Worm (Caenorhabditis elegans): ENCODE data around the gene F38A1.11.

F38A1.11 gene

DNA sequence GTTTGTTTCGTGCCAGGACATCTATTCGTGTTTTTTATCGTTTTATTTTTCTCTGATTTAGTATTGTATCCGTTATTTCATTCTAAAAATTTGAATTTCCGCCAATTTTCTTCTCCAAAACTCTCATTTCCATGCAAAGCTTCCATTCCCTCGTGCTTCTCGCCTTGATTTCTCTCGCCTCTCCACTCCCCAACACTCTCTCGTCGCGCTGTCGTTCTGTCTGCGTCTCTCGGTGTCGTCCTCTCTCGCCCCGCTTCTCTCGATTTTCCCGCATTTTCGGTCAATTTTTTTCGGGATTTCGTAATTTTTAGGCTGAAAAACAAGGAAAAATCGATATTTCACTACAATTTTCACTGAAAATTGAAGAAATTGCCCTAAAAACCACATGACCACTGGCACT is 27.4 kb downstream of the F38A1.11 start, which contains the start of gene C09E9.1 (continued):
- TF ChIP-seq snpc-4 (tag; optimal IDR thresholded peaks at IDR 0.05) = peak; percentile 15

- TF ChIP-seq nhr-23 (tag; optimal IDR thresholded peaks at IDR 0.05) (no peak), lsy-12 (tag; optimal IDR thresholded peaks at IDR 0.05) (no peak), lin-15B (tag; optimal IDR thresholded peaks at IDR 0.05) (no peak), snpc-4 (tag; optimal IDR thresholded peaks at IDR 0.05) (no peak), fos-1 (tag; optimal IDR thresholded peaks at IDR 0.05) (no peak), nhr-11 (tag; optimal IDR thresholded peaks at IDR 0.05) (no peak), pha-4 (tag; optimal IDR thresholded peaks at IDR 0.05) (no peak)
Observed at ce11 chrIV:1275910-1276309, 28.7 kb downstream of the F38A1.11 start.

DNA sequence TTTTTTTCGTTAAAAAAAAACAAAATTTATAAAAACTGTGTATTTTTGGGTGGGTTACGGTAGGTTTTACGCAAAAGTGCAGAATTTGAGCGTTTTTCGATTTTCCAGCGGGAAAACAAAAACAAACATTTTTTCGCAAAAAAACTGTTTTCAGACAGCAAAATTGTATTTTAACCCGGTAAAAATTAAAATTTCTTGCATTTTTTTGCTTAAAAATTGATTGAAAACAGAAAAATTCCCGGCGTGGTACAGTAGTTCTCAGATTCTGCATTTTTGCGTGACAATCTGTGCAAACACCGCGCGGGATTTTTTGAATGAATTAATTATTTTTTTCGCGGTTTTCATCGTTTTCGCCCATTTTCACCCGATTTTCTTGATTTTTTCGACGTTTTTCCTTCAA is 29.9 kb downstream of the F38A1.11 start:
- TF ChIP-seq skn-1 (tag; optimal IDR thresholded peaks at IDR 0.05) = no peak
- TF ChIP-seq nhr-23 (tag; optimal IDR thresholded peaks at IDR 0.05) = no peak
- TF ChIP-seq elt-1 (tag; optimal IDR thresholded peaks at IDR 0.05) = no peak
- no peak for TF ChIP-seq fkh-10 (GFP tag; optimal IDR thresholded peaks at IDR 0.05)
- TF ChIP-seq lsy-12 (tag; optimal IDR thresholded peaks at IDR 0.05) = no peak
- no peak for TF ChIP-seq aly-2 (tag; optimal IDR thresholded peaks at IDR 0.05)
- TF ChIP-seq nfya-1 (tag; optimal IDR thresholded peaks at IDR 0.05; ENCODE audit: insufficient read depth) = no peak
- no peak for TF ChIP-seq ceh-28 (tag; optimal IDR thresholded peaks at IDR 0.05)
- no peak for TF ChIP-seq nhr-25 (tag; optimal IDR thresholded peaks at IDR 0.05)
- TF ChIP-seq pha-4 (tag; optimal IDR thresholded peaks at IDR 0.05) = no peak
- no peak for TF ChIP-seq nhr-43 (tag; optimal IDR thresholded peaks at IDR 0.05; ENCODE audit: poor library complexity, severe bottlenecking)
- TF ChIP-seq ama-1 (optimal IDR thresholded peaks at IDR 0.05) = no peak
- TF ChIP-seq nhr-76 (tag; optimal IDR thresholded peaks at IDR 0.05) = no peak
- TF ChIP-seq nhr-11 (tag; optimal IDR thresholded peaks at IDR 0.05) = no peak
- TF ChIP-seq elt-3 (tag; optimal IDR thresholded peaks at IDR 0.05) = no peak
- no peak for TF ChIP-seq egl-27 (tag; optimal IDR thresholded peaks at IDR 0.05)

ce11 chrIV:1278945-1279344 is 31.8 kb downstream of the F38A1.11 start:
- TF ChIP-seq lin-39 (tag; optimal IDR thresholded peaks at IDR 0.05) = peak; percentile 85
- no peak for TF ChIP-seq nhr-76 (tag; optimal IDR thresholded peaks at IDR 0.05)
- TF ChIP-seq egl-5 (tag; optimal IDR thresholded peaks at IDR 0.05) = peak; percentile 78
- TF ChIP-seq pha-4 (tag; optimal IDR thresholded peaks at IDR 0.05) = no peak
- peak; percentile 9 for TF ChIP-seq lin-15B (tag; optimal IDR thresholded peaks at IDR 0.05)

ce11 chrIV:1284877-1285276 is 37.7 kb downstream of the F38A1.11 start:
- TF ChIP-seq ztf-4 (tag; optimal IDR thresholded peaks at IDR 0.05) = no peak
- no peak for TF ChIP-seq ZK546.5 (tag; optimal IDR thresholded peaks at IDR 0.05)
- TF ChIP-seq pha-4 (tag; optimal IDR thresholded peaks at IDR 0.05) = peak; percentile 63
- no peak for TF ChIP-seq fkh-2 (tag; optimal IDR thresholded peaks at IDR 0.05)
- TF ChIP-seq elt-2 (tag; optimal IDR thresholded peaks at IDR 0.05) = peak; percentile 29
- no peak for TF ChIP-seq aly-2 (tag; optimal IDR thresholded peaks at IDR 0.05)
- TF ChIP-seq nhr-25 (tag; optimal IDR thresholded peaks at IDR 0.05) = no peak
- TF ChIP-seq pqm-1 (tag; optimal IDR thresholded peaks at IDR 0.05) = peak; percentile 26
- no peak for TF ChIP-seq lsy-12 (tag; optimal IDR thresholded peaks at IDR 0.05)
- TF ChIP-seq elt-3 (tag; optimal IDR thresholded peaks at IDR 0.05) = no peak

DNA sequence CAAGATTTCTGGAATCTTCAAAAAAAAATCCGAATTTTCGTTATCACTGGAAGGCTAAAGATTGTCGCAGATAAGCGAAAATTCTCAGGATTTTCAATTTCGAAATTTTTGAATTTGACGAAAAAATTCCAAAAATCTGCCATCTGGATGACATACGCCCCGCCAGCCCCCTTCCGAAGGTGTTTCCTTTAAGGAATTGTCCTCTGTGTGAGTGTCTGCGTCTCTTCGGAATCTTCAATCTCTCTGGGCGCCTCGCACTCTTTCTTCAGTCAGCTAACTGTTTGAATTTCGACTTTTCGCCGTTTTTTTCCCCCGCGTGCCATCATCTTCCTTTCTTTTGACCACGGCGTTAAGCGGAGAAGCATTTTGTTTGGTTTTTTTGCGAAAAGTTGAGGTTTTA is 39.4 kb downstream of the F38A1.11 start:
- TF ChIP-seq ceh-9 (tag; optimal IDR thresholded peaks at IDR 0.05) = no peak
- no peak for TF ChIP-seq nhr-76 (tag; optimal IDR thresholded peaks at IDR 0.05)
- no peak for TF ChIP-seq nhr-11 (tag; optimal IDR thresholded peaks at IDR 0.05)
- no peak for TF ChIP-seq aly-2 (tag; optimal IDR thresholded peaks at IDR 0.05)
- no peak for TF ChIP-seq ztf-4 (tag; optimal IDR thresholded peaks at IDR 0.05)
- peak; percentile 47 for TF ChIP-seq hmg-11 (tag; optimal IDR thresholded peaks at IDR 0.05)
- no peak for TF ChIP-seq ztf-11 (tag; optimal IDR thresholded peaks at IDR 0.05)

DNA sequence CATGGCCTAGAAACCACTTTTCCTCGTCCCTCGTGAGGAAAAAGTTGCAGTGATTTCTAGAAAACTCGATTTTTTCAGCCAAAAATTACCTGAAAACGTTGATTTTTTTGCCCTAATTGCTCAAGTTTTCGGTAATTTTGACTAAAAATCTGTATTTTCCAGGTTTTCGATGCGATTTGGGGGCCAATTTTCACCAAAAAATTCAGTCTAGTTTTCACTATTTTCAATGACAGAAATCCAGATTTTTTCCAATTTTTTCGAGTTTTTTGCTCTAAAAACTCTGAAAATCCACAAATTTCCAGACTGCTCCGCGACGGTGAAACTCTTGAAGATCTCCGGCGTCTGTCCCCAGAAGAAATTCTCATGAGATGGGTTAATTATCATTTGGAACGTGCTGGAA is 42.1 kb downstream of the F38A1.11 start, which contains the start of gene plst-1:
Gene plst-1, plus strand, starts transcription at position 301 of the 400 bp plus-strand sequence.
- no peak for TF ChIP-seq ZK546.5 (tag; optimal IDR thresholded peaks at IDR 0.05)
- TF ChIP-seq nhr-25 (tag; optimal IDR thresholded peaks at IDR 0.05) = no peak
- no peak for TF ChIP-seq elt-3 (tag; optimal IDR thresholded peaks at IDR 0.05)
- no peak for TF ChIP-seq ceh-16 (tag; optimal IDR thresholded peaks at IDR 0.05)
- TF ChIP-seq tbx-2 (tag; optimal IDR thresholded peaks at IDR 0.05) = no peak
- TF ChIP-seq R02D3.7 (tag; optimal IDR thresholded peaks at IDR 0.05) = no peak
- TF ChIP-seq elt-1 (tag; optimal IDR thresholded peaks at IDR 0.05) = no peak
- no peak for TF ChIP-seq zag-1 (tag; optimal IDR thresholded peaks at IDR 0.05)
- no peak for TF ChIP-seq daf-12 (tag; optimal IDR thresholded peaks at IDR 0.05)
- TF ChIP-seq skn-1 (tag; optimal IDR thresholded peaks at IDR 0.05) = no peak
- no peak for TF ChIP-seq nhr-67 (tag; optimal IDR thresholded peaks at IDR 0.05)
- TF ChIP-seq pqm-1 (tag; optimal IDR thresholded peaks at IDR 0.05) = no peak

All from whole organism, L3 larva.